Fruit fly (Drosophila melanogaster) whole organism, embryonic: ENCODE results near the gene CG13077.

Experiments
- CG11504 ChIP-seq: fragments of 200-800 bp; sonication (Bioruptor generic); optimal IDR thresholded peaks from 3 replicates; lab custom pipeline; 2019; ENCODE audit warnings: missing biosample characterization, mild to moderate bottlenecking, missing genetic modification characterization, moderate library complexity
- CG11696 ChIP-seq: fragments of 200-800 bp; sonication (Bioruptor generic); IDR thresholded peaks from 2 replicates; pipeline ENCODE4 v1.3.6; 2022; ENCODE audit warnings: missing biosample characterization, missing genetic modification characterization
- CG14710 ChIP-seq: fragments of 200-800 bp; sonication (Bioruptor generic); optimal IDR thresholded peaks from 3 replicates; lab custom pipeline; 2019; ENCODE audit warnings: missing biosample characterization, mild to moderate bottlenecking, missing genetic modification characterization, moderate library complexity
- CG17328 ChIP-seq: fragments of 200-800 bp; sonication (Bioruptor generic); IDR thresholded peaks from 2 replicates; pipeline ENCODE4 v1.3.6; 2022; ENCODE audit warnings: missing biosample characterization, missing genetic modification characterization
- CG17802 ChIP-seq: fragments of 200-800 bp; sonication (Bioruptor generic); optimal IDR thresholded peaks from 2 replicates; lab custom pipeline; 2018; ENCODE audit warnings: missing biosample characterization, mild to moderate bottlenecking, missing genetic modification characterization, moderate library complexity
- CG30403 ChIP-seq: fragments of 200-800 bp; sonication (Bioruptor generic); optimal IDR thresholded peaks from 3 replicates; lab custom pipeline; 2016; ENCODE audit warnings: missing biosample characterization, missing genetic modification characterization
- CG34376 ChIP-seq: fragments of 200-800 bp; sonication (Bioruptor generic); optimal IDR thresholded peaks from 2 replicates; lab custom pipeline; 2018; ENCODE audit warnings: missing biosample characterization, mild to moderate bottlenecking, missing genetic modification characterization
- CG43689 ChIP-seq: fragments of 200-800 bp; sonication (Bioruptor generic); IDR thresholded peaks from 2 replicates; pipeline ENCODE4 v1.3.6; 2022; ENCODE audit warnings: missing biosample characterization, missing genetic modification characterization
- CG7556 ChIP-seq: fragments of 200-800 bp; sonication (Bioruptor generic); optimal IDR thresholded peaks from 2 replicates; lab custom pipeline; 2017; ENCODE audit warnings: missing biosample characterization, mild to moderate bottlenecking, missing genetic modification characterization
- CG7839 ChIP-seq: fragments of 200-800 bp; sonication (Bioruptor generic); optimal IDR thresholded peaks from 3 replicates; lab custom pipeline; 2018; ENCODE audit warnings: missing biosample characterization, mild to moderate bottlenecking, missing genetic modification characterization, moderate library complexity
- CG8388 ChIP-seq: fragments of 200-800 bp; sonication (Bioruptor generic); optimal IDR thresholded peaks from 2 replicates; lab custom pipeline; 2019; ENCODE audit warnings: missing biosample characterization, mild to moderate bottlenecking, missing genetic modification characterization, moderate library complexity
- CG8944 ChIP-seq: fragments of 200-800 bp; sonication (Bioruptor generic); optimal IDR thresholded peaks from 3 replicates; lab custom pipeline; 2016; ENCODE audit warnings: missing biosample characterization, missing genetic modification characterization
- Dad ChIP-seq: fragments of 200-800 bp; sonication (Bioruptor generic); optimal IDR thresholded peaks from 3 replicates; lab custom pipeline; 2016; ENCODE audit warnings: missing biosample characterization, missing genetic modification characterization
- Dip3 ChIP-seq: fragments of 200-800 bp; sonication (Bioruptor generic); optimal IDR thresholded peaks from 3 replicates; lab custom pipeline; 2016; ENCODE audit warnings: missing biosample characterization, missing genetic modification characterization
- Drgx ChIP-seq: fragments of 200-800 bp; sonication (Bioruptor generic); IDR thresholded peaks from 2 replicates; pipeline ENCODE4 v1.3.6; 2022; ENCODE audit warnings: missing biosample characterization, missing genetic modification characterization
- Ets97D ChIP-seq: fragments of 200-800 bp; sonication (Bioruptor generic); optimal IDR thresholded peaks from 3 replicates; lab custom pipeline; 2016; ENCODE audit warnings: missing biosample characterization, missing genetic modification characterization
- Hey ChIP-seq: fragments of 200-800 bp; sonication (Bioruptor generic); optimal IDR thresholded peaks from 3 replicates; lab custom pipeline; 2018; ENCODE audit warnings: missing biosample characterization, mild to moderate bottlenecking, missing genetic modification characterization
- Hr39 ChIP-seq: fragments of >200 bp; optimal IDR thresholded peaks from 2 replicates; lab custom pipeline; 2017
- Jarid2 ChIP-seq: fragments of 200-800 bp; sonication (Bioruptor generic); optimal IDR thresholded peaks from 3 replicates; lab custom pipeline; 2017; ENCODE audit warnings: mild to moderate bottlenecking, missing biosample characterization, missing genetic modification reagents, missing genetic modification characterization
- Med ChIP-seq: fragments of 200-800 bp; sonication (Bioruptor generic); peaks from one replicate; lab custom pipeline; 2016; ENCODE audit warnings: missing biosample characterization, missing genetic modification characterization, mild to moderate bottlenecking, inconsistent platforms, moderate library complexity
- Nf-YC ChIP-seq: fragments of 200-800 bp; optimal IDR thresholded peaks from 3 replicates; lab custom pipeline; 2019; ENCODE audit warnings: missing biosample characterization, mild to moderate bottlenecking, missing genetic modification characterization, moderate library complexity
- PHDP ChIP-seq: fragments of 200-800 bp; sonication (Bioruptor generic); optimal IDR thresholded peaks from 3 replicates; lab custom pipeline; 2018; ENCODE audit warnings: missing biosample characterization, mild to moderate bottlenecking, missing genetic modification characterization, moderate library complexity
- Pdp1 ChIP-seq, 2 experiments: fragments of 200-800 bp; sonication (Bioruptor generic); optimal IDR thresholded peaks; 3 replicates each; lab custom pipeline; 2016; ENCODE audit warnings: missing biosample characterization in 2 of 2, missing genetic modification characterization in 2 of 2, mild to moderate bottlenecking in 1 of 2, moderate library complexity in 1 of 2
- Rfx ChIP-seq: fragments of 200-800 bp; sonication (Bioruptor generic); IDR thresholded peaks from 2 replicates; pipeline ENCODE4 v1.3.6; 2022; ENCODE audit warnings: missing biosample characterization, missing genetic modification characterization
- Six4 ChIP-seq: fragments of 200-800 bp; sonication (Bioruptor generic); optimal IDR thresholded peaks from 2 replicates; lab custom pipeline; 2016; ENCODE audit warnings: missing biosample characterization, missing genetic modification characterization
- az2 ChIP-seq: fragments of 200-800 bp; sonication (Bioruptor generic); optimal IDR thresholded peaks from 3 replicates; lab custom pipeline; 2016; ENCODE audit warnings: missing biosample characterization, missing genetic modification characterization
- bigmax ChIP-seq: fragments of 200-800 bp; sonication (Bioruptor generic); optimal IDR thresholded peaks from 2 replicates; lab custom pipeline; 2018; ENCODE audit warnings: missing biosample characterization, mild to moderate bottlenecking, missing genetic modification characterization
- cwo ChIP-seq: fragments of 200-800 bp; sonication (Bioruptor generic); optimal IDR thresholded peaks from 3 replicates; lab custom pipeline; 2017; ENCODE audit warnings: missing biosample characterization, missing genetic modification characterization, mild to moderate bottlenecking, moderate library complexity, missing genetic modification reagents
- dmrt99B ChIP-seq: fragments of 200-800 bp; sonication (Bioruptor generic); optimal IDR thresholded peaks from 2 replicates; lab custom pipeline; 2018; ENCODE audit warnings: missing biosample characterization, mild to moderate bottlenecking, missing genetic modification characterization, moderate library complexity
- ems ChIP-seq: fragments of 200-800 bp; sonication (Bioruptor generic); optimal IDR thresholded peaks from 3 replicates; lab custom pipeline; 2016; ENCODE audit warnings: missing biosample characterization, missing genetic modification characterization
- exex ChIP-seq: fragments of 200-800 bp; sonication (Bioruptor generic); optimal IDR thresholded peaks from 4 replicates; lab custom pipeline; 2018; ENCODE audit warnings: missing biosample characterization, mild to moderate bottlenecking, missing genetic modification characterization, moderate library complexity
- fd102C ChIP-seq: fragments of 200-800 bp; sonication (Bioruptor generic); optimal IDR thresholded peaks from 2 replicates; lab custom pipeline; 2018; ENCODE audit warnings: missing biosample characterization, mild to moderate bottlenecking, missing genetic modification characterization, moderate library complexity
- gem ChIP-seq: fragments of 200-800 bp; sonication (Bioruptor generic); optimal IDR thresholded peaks from 2 replicates; lab custom pipeline; 2019; ENCODE audit warnings: missing biosample characterization, mild to moderate bottlenecking, missing genetic modification characterization, moderate library complexity
- gfzf ChIP-seq: fragments of 200-800 bp; sonication (Bioruptor generic); optimal IDR thresholded peaks from 2 replicates; lab custom pipeline; 2016; ENCODE audit warnings: missing biosample characterization, mild to moderate bottlenecking, missing genetic modification characterization, moderate library complexity
- grn ChIP-seq: fragments of 200-800 bp; sonication (Bioruptor generic); optimal IDR thresholded peaks from 3 replicates; lab custom pipeline; 2017; ENCODE audit warnings: missing biosample characterization, missing genetic modification characterization
- jumu ChIP-seq: fragments of 200-800 bp; sonication (Bioruptor generic); optimal IDR thresholded peaks from 3 replicates; lab custom pipeline; 2016; ENCODE audit warnings: missing biosample characterization, missing genetic modification characterization
- nerfin-1 ChIP-seq: fragments of 200-800 bp; sonication (Bioruptor generic); optimal IDR thresholded peaks from 3 replicates; lab custom pipeline; 2019; ENCODE audit warnings: missing biosample characterization, mild to moderate bottlenecking, missing genetic modification characterization, moderate library complexity
- pnt ChIP-seq: fragments of 200-800 bp; sonication (Bioruptor generic); optimal IDR thresholded peaks from 3 replicates; lab custom pipeline; 2016; ENCODE audit warnings: missing biosample characterization, missing genetic modification characterization
- ranshi ChIP-seq: fragments of 200-800 bp; sonication (Bioruptor generic); IDR thresholded peaks from 2 replicates; pipeline ENCODE4 v1.3.6; 2022; ENCODE audit warnings: missing biosample characterization, missing genetic modification characterization
- ro ChIP-seq: fragments of 200-800 bp; sonication (Bioruptor generic); IDR thresholded peaks from 2 replicates; pipeline ENCODE4 v1.3.6; 2022; ENCODE audit warnings: missing biosample characterization, missing genetic modification characterization
- sd ChIP-seq: fragments of 200-800 bp; sonication (Bioruptor generic); optimal IDR thresholded peaks from 3 replicates; lab custom pipeline; 2018; ENCODE audit warnings: missing biosample characterization, mild to moderate bottlenecking, missing genetic modification characterization, moderate library complexity
- sens ChIP-seq: fragments of 200-800 bp; sonication (Bioruptor generic); peaks from one replicate; lab custom pipeline; 2016; ENCODE audit warnings: missing biosample characterization, missing genetic modification characterization
- ssp ChIP-seq: fragments of 200-800 bp; sonication (Bioruptor generic); IDR thresholded peaks from 2 replicates; pipeline ENCODE4 v1.3.6; 2022; ENCODE audit warnings: missing biosample characterization, missing genetic modification characterization
- sug ChIP-seq: fragments of 200-800 bp; optimal IDR thresholded peaks from 2 replicates; lab custom pipeline; 2019; ENCODE audit warnings: missing biosample characterization, mild to moderate bottlenecking, missing genetic modification characterization, moderate library complexity
- tap ChIP-seq: fragments of 200-800 bp; optimal IDR thresholded peaks from 3 replicates; lab custom pipeline; 2019; ENCODE audit warnings: missing biosample characterization, mild to moderate bottlenecking, missing genetic modification characterization, moderate library complexity
- tgo ChIP-seq: fragments of 200-800 bp; sonication (Bioruptor generic); IDR thresholded peaks from 3 replicates; pipeline ENCODE4 v1.3.6; 2022; ENCODE audit warnings: missing biosample characterization, missing genetic modification characterization
- zfh1 ChIP-seq: fragments of 200-800 bp; sonication (Bioruptor generic); IDR thresholded peaks from 3 replicates; pipeline ENCODE4 v1.3.6; 2022; ENCODE audit warnings: missing biosample characterization, missing genetic modification characterization

CG13077 gene

dm6 chr2L:19533247-19533646 is 32.4 kb upstream of the CG13077 start, which contains the start of gene CG33116 (continued):
- peak; percentile 73 for TF ChIP-seq Six4 (GFP tag; lab: Kevin White, UChicago)
- TF ChIP-seq Dad (GFP tag; lab: Kevin White, UChicago), result peak; percentile 82
- peak; percentile 83 for TF ChIP-seq jumu (GFP tag; lab: Kevin White, UChicago)
- peak; percentile 5 for TF ChIP-seq bigmax (GFP tag; lab: Kevin White, UChicago)
- TF ChIP-seq Rfx (GFP tag; lab: Robert Waterston, UW), result peak; percentile 92
- TF ChIP-seq tap (tag; lab: Kevin White, UChicago), result peak; percentile 74
- TF ChIP-seq fd102C (GFP tag; lab: Kevin White, UChicago), result no peak
- TF ChIP-seq ssp (GFP tag; lab: Robert Waterston, UW), result peak; percentile 47
- TF ChIP-seq CG11504, result peak; percentile 84
- TF ChIP-seq Nf-YC (tag; lab: Kevin White, UChicago), result peak; percentile 51
- TF ChIP-seq CG11696 (GFP tag; lab: Robert Waterston, UW), result peak; percentile 100
- peak; percentile 79 for TF ChIP-seq CG7839
- TF ChIP-seq, all 482 proteins: peak for 421

DNA sequence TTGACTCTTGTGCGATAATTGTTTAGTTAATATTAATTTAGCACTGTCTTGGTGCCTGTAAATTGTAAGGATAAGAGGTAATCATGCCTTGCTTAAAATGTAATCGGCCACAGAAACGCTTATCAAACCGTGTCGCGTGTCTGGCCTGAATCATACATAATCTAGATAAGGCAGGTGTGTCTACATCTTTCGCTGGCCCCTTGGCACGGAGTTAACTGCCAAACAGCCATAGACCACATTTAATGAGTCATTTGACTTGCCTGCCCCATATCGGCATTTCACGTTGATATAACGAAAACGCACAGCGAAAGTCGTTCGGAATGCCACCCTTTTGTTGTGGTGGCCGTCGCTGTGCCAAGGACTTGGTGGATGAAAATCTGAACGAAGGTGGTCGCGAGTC is 30.4 kb upstream of the CG13077 start, which contains the start of gene CG31697:
TSS of gene CG31697 (plus strand) at position 215 of the 400 bp plus-strand sequence.
- no peak for TF ChIP-seq CG17328
- peak; percentile 69 for TF ChIP-seq sd (tag; lab: Kevin White, UChicago)
- TF ChIP-seq sug (tag; lab: Kevin White, UChicago), result peak; percentile 58
- peak; percentile 43 for TF ChIP-seq Med (GFP tag; lab: Kevin White, UChicago)
- no peak for TF ChIP-seq ranshi (GFP tag; lab: Robert Waterston, UW)
- TF ChIP-seq CG43689 (GFP tag; lab: Robert Waterston, UW), result no peak
- peak in 1 of 2 experiments; percentile 8 for TF ChIP-seq Pdp1 (GFP tag; optimal IDR thresholded peaks at IDR 0.05; lab: Kevin White, UChicago)
- TF ChIP-seq Hey, result peak; percentile 68
- peak; percentile 35 for TF ChIP-seq CG34376 (GFP tag; lab: Kevin White, UChicago)
- TF ChIP-seq cwo (GFP tag; lab: Kevin White, UChicago), result peak; percentile 75
- TF ChIP-seq sens (GFP tag; lab: Kevin White, UChicago), result peak; percentile 56
- TF ChIP-seq nerfin-1 (tag; lab: Kevin White, UChicago), result peak; percentile 76
- peak; percentile 21 for TF ChIP-seq grn (GFP tag; lab: Kevin White, UChicago)
- TF ChIP-seq ems (GFP tag; lab: Kevin White, UChicago), result no peak
- TF ChIP-seq exex (tag; lab: Kevin White, UChicago), result peak; percentile 78

DNA sequence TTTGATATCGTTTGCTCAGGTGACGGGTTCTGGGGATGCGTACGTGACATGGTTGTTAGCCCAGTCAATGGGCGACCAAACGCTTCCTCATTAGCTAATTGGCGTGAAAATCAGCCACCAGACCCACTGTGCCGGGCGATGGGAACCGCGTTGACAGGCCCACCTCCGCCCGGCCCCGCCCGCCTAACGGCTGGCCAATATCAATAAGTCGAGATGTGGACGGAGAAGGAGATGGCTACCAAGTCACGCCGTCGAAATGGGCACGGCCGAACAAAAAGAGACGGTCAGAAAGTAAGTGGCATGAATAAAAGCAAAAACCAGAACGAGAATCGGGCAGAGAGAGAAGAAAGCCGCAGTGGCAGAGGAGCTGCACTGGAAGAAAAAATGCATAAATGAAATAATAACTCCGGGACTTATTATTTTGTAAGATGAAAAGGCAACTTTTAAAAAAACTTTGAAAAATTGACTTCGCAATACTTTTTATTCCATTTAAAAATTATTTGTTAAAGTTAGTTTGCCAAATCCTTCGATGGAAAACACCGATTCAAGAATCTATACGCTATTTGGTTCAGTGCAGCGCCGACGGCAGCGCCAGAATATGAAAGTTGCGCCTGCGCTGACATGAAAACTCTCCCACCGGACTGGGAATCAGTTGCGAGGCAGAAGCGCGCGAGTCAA is 27.7 kb upstream of the CG13077 start, which contains the start of gene CG13082:
TSS of gene CG13082 (plus strand) at position 647 of the 678 bp plus-strand sequence.
- TF ChIP-seq CG8388 (GFP tag; lab: Kevin White, UChicago) (peak; percentile 69), pnt (GFP tag; lab: Kevin White, UChicago) (peak; percentile 5), gfzf (GFP tag; lab: Kevin White, UChicago) (no peak), ro (GFP tag; lab: Robert Waterston, UW) (no peak), CG14710 (tag; lab: Kevin White, UChicago) (peak; percentile 79), PHDP (tag; lab: Kevin White, UChicago) (peak; percentile 47), Jarid2 (peak; percentile 20), az2 (GFP tag; lab: Kevin White, UChicago) (peak; percentile 53), jumu (GFP tag; lab: Kevin White, UChicago) (peak; percentile 2), Hr39 (lab: Kevin White, UChicago) (peak; percentile 6), Dip3 (GFP tag; lab: Kevin White, UChicago) (peak; percentile 27), CG8944 (GFP tag; lab: Kevin White, UChicago) (peak; percentile 27), gem (peak; percentile 76), CG7556 (GFP tag; lab: Kevin White, UChicago) (peak; percentile 45), Ets97D (GFP tag; lab: Kevin White, UChicago) (no peak), dmrt99B (peak; percentile 54), CG17802 (peak; percentile 30), CG30403 (peak; percentile 63), Drgx (GFP tag; lab: Robert Waterston, UW) (peak; percentile 55), zfh1 (GFP tag; lab: Robert Waterston, UW) (peak; percentile 65), tgo (GFP tag; lab: Robert Waterston, UW) (peak; percentile 35; the same call in 1 of the 3 replicates), sens (GFP tag; lab: Kevin White, UChicago) (peak; percentile 93), ssp (GFP tag; lab: Robert Waterston, UW) (0 out of 2 replicates have a peak, but pooled peaks have one; percentile 26)
